Worm (Caenorhabditis elegans) whole organism, early embryonic: ENCODE data around the gene F58B4.3.

Experiments
- aly-1 ChIP-seq: sonication (generic microtip); optimal IDR thresholded peaks from 2 replicates; lab custom pipeline; 2016; ENCODE audit warnings: missing genetic modification characterization, missing compliant biosample characterization
- ama-1 ChIP-seq: fragments of 150-350 bp; optimal IDR thresholded peaks from 2 replicates; lab custom pipeline; 2014
- ets-7 ChIP-seq: sonication (generic microtip); optimal IDR thresholded peaks from 2 replicates; lab custom pipeline; 2016; ENCODE audit warnings: missing genotype, missing genetic modification characterization, missing compliant biosample characterization
- hmbx-1 ChIP-seq: sonication (generic microtip); optimal IDR thresholded peaks from 2 replicates; lab custom pipeline; 2016; ENCODE audit warnings: mild to moderate bottlenecking, missing genetic modification characterization, missing compliant biosample characterization
- hmg-4 ChIP-seq: fragments of 200-800 bp; sonication (Bioruptor generic); optimal IDR thresholded peaks from 2 replicates; lab custom pipeline; 2018; ENCODE audit warnings: mild to moderate bottlenecking, missing genetic modification characterization, missing compliant biosample characterization
- hnd-1 ChIP-seq: sonication (generic microtip); optimal IDR thresholded peaks from 2 replicates; lab custom pipeline; 2016; ENCODE audit warnings: missing genetic modification characterization, missing compliant biosample characterization

- TF ChIP-seq aly-1 (no peak), ets-7 (no peak), hmbx-1 (tag; lab: Kevin White, UChicago) (no peak), hmg-4 (GFP tag; lab: Kevin White, UChicago) (no peak), hnd-1 (tag; lab: Kevin White, UChicago) (no peak), ama-1 (no peak)
Measured at ce11 chrV:10893510-10894128, 36.0 kb upstream of the F58B4.3 start, which contains the start of gene F32D8.4.
